Worm (Caenorhabditis elegans): ENCODE measurements around the gene Y53F4B.5.
"Not testable (repeated sequence)": the region's sequence is repeated elsewhere in the genome, so short reads cannot be mapped to it uniquely, and the experiment has no call there.

The Y53F4B.5 gene

ce11 chrII:15004538-15004937, 20.7 kb upstream of the Y53F4B.5 start:
- TF ChIP-seq lin-35 (GFP tag; optimal IDR thresholded peaks at IDR 0.05) (no peak), dpl-1 (GFP tag; optimal IDR thresholded peaks at IDR 0.05) (peak in 1 of 3 experiments; percentile 38), lin-15B (tag; optimal IDR thresholded peaks at IDR 0.05) (no peak), efl-3 (GFP tag; optimal IDR thresholded peaks at IDR 0.05) (no peak), zip-4 (GFP tag; optimal IDR thresholded peaks at IDR 0.05) (no peak), unc-62 (GFP tag; optimal IDR thresholded peaks at IDR 0.05) (no peak), egl-27 (tag; optimal IDR thresholded peaks at IDR 0.05) (no peak), unc-130 (tag; optimal IDR thresholded peaks at IDR 0.05) (no peak), alr-1 (tag; optimal IDR thresholded peaks at IDR 0.05; ENCODE audit: borderline replicate concordance) (no peak), C04F5.9 (tag; optimal IDR thresholded peaks at IDR 0.05) (no peak), ceh-63 (GFP tag; optimal IDR thresholded peaks at IDR 0.05) (no peak), ceh-88 (GFP tag; IDR thresholded peaks at IDR 0.05) (no peak), isw-1 (GFP tag; IDR thresholded peaks at IDR 0.05) (no peak; the same call in 1 of the 2 replicates), ama-1 (optimal IDR thresholded peaks at IDR 0.05) (no peak), unc-86 (tag; optimal IDR thresholded peaks at IDR 0.05) (no peak), nhr-76 (tag; optimal IDR thresholded peaks at IDR 0.05) (no peak), efl-1 (optimal IDR thresholded peaks at IDR 0.05) (peak; percentile 18 to 45), efl-1 (GFP tag; optimal IDR thresholded peaks at IDR 0.05 in 1 of 2) (peak; percentile 27 to 76), sup-37 (GFP tag; optimal IDR thresholded peaks at IDR 0.05) (no peak), nhr-85 (tag) (peak; percentile 44), blmp-1 (tag; optimal IDR thresholded peaks at IDR 0.05) (no peak), ztf-4 (tag; optimal IDR thresholded peaks at IDR 0.05) (no peak)

- TF ChIP-seq nhr-76 (tag; optimal IDR thresholded peaks at IDR 0.05) = no peak
- no peak for TF ChIP-seq ama-1 (optimal IDR thresholded peaks at IDR 0.05)
- no peak for TF ChIP-seq hlh-17 (GFP tag; optimal IDR thresholded peaks at IDR 0.05; ENCODE audit: borderline replicate concordance)
- TF ChIP-seq nhr-47 (tag; optimal IDR thresholded peaks at IDR 0.05) = no peak
These were observed 19.6 kb upstream of the Y53F4B.5 start, which contains the start of gene Y53F4B.10 for ce11 chrII:15003410-15003809. TSS of gene Y53F4B.10 (minus strand) at chrII:15003510.

DNA sequence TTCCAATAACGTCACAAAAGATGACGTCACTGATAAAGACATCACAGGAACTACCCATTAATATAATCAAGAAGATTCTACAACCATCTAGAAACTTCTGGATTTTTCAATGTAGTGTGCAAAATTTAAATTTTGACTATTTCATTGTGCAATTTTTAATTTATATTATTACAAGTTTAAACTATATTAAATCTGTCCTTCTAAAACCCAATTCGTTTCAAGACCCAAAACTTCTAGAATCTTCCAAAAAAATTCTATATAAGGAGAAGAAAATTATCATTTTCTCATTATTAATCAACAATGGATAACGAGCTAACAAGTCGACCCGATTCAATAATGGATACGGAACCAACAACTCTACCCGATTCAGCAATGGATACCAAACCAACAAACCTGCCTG, 8.8 kb upstream of the Y53F4B.5 start, which contains the start of gene Y53F4B.7:
TSS of gene Y53F4B.7 (plus strand) at position 301 of the 400 bp plus-strand sequence.
- not testable (repeated sequence) for TF ChIP-seq tlp-1, nhr-76, egl-27 (tag; optimal IDR thresholded peaks at IDR 0.05)

ce11 chrII:14988171-14988570, 4.4 kb upstream of the Y53F4B.5 start, which contains the start of gene Y53F4B.43:
TSS of gene Y53F4B.43 (plus strand) at chrII:14988471.
- TF ChIP-seq ets-5 (GFP tag; IDR thresholded peaks at IDR 0.05); aly-2 (tag; optimal IDR thresholded peaks at IDR 0.05); nhr-20 (tag; optimal IDR thresholded peaks at IDR 0.05): not testable (repeated sequence)

DNA sequence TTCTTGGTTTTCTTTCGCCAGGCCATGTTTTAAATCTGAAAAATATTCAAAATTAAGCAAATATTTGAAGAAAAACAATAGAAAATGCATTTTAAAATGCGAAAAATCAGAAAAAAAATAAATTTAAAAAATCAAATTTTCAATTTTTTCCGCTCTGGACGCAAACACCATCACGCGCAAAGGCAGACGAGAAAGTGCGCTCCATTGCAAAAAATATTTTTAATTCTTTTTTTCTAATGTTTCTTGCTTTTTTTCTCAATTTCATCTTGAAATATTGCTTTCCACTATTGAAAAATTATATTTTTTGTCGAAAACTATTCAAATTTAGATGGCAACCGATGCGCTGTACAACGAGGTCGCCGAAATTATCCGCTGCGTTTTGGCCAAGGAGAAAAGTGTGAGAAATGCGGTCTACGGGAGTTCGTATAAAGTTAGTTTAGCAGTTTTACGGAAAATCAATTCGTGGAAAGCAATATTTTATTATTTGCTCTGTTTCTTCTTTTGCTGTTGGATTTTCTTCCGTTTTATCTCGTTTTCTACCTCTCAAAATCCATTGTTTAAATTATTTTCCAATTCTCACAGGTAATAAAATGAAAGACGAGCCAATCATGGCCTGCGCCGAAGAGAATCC, 14.4 kb downstream of the Y53F4B.5 start, which contains the start of the genes pole-4, nsun-5 and metl-2:
TSS of gene pole-4 (minus strand) at position 35 of the 631 bp plus-strand sequence.
TSS of gene nsun-5 (plus strand) at position 298 of the 631 bp plus-strand sequence.
TSS of gene metl-2 (plus strand) at position 581 of the 631 bp plus-strand sequence.
- TF ChIP-seq hlh-17 (GFP tag; optimal IDR thresholded peaks at IDR 0.05; ENCODE audit: borderline replicate concordance) = no peak
- no peak for TF ChIP-seq Y116A8C.19 (tag; optimal IDR thresholded peaks at IDR 0.05; ENCODE audit: borderline replicate concordance)
- TF ChIP-seq nhr-12 (tag; optimal IDR thresholded peaks at IDR 0.05) = no peak
- peak; percentile 27 for TF ChIP-seq dsc-1 (tag; optimal IDR thresholded peaks at IDR 0.05)
- TF ChIP-seq lin-15B (tag; optimal IDR thresholded peaks at IDR 0.05) = peak; percentile 70
- TF ChIP-seq fkh-10 (GFP tag; optimal IDR thresholded peaks at IDR 0.05) = no peak
- no peak for TF ChIP-seq jun-1 (tag; optimal IDR thresholded peaks at IDR 0.05)
- no peak for TF ChIP-seq pax-3 (tag; optimal IDR thresholded peaks at IDR 0.05)
- TF ChIP-seq lsy-2 (tag; optimal IDR thresholded peaks at IDR 0.05) = peak; percentile 67 to 85
- TF ChIP-seq elt-2 (tag; optimal IDR thresholded peaks at IDR 0.05) = no peak
- TF ChIP-seq sup-37 (GFP tag; optimal IDR thresholded peaks at IDR 0.05) = no peak
- TF ChIP-seq snpc-4 (tag; optimal IDR thresholded peaks at IDR 0.05) = peak; percentile 72
- TF ChIP-seq tlp-1 (tag; optimal IDR thresholded peaks at IDR 0.05) = no peak
- peak; percentile 21 for TF ChIP-seq fos-1 (tag; optimal IDR thresholded peaks at IDR 0.05)
- no peak for TF ChIP-seq grh-1 (GFP tag; IDR thresholded peaks at IDR 0.05)
- TF ChIP-seq isw-1 (GFP tag; IDR thresholded peaks at IDR 0.05) = peak; percentile 63
- peak; percentile 66 for TF ChIP-seq fkh-8 (tag; optimal IDR thresholded peaks at IDR 0.05)
- TF ChIP-seq C04F5.9 (tag; optimal IDR thresholded peaks at IDR 0.05) = no peak
- TF ChIP-seq mef-2 (tag; optimal IDR thresholded peaks at IDR 0.05) = no peak
- no peak for TF ChIP-seq zip-4 (GFP tag; optimal IDR thresholded peaks at IDR 0.05)
- no peak for TF ChIP-seq nhr-90 (tag; optimal IDR thresholded peaks at IDR 0.05; ENCODE audit: poor library complexity)
- no peak for TF ChIP-seq ceh-88 (GFP tag; IDR thresholded peaks at IDR 0.05)
- no peak for TF ChIP-seq nhr-237 (tag; optimal IDR thresholded peaks at IDR 0.05)
- TF ChIP-seq aha-1 (tag; optimal IDR thresholded peaks at IDR 0.05) = no peak

Measured in whole organism, L1 larva.